Worm (Caenorhabditis elegans): Measurements from ENCODE around the gene F23D12.1.

- TF ChIP-seq him-1 (tag; optimal IDR thresholded peaks at IDR 0.05) (no peak), W03F9.2 (tag; optimal IDR thresholded peaks at IDR 0.05) (no peak), dao-5 (tag; optimal IDR thresholded peaks at IDR 0.05) (no peak)
These were observed 45.0 kb downstream of the F23D12.1 start, which contains the start of gene Y60A9.3 for ce11 chrX:14382951-14383350.

Measured in whole organism, L4/young adult.